Worm (Caenorhabditis elegans): ENCODE measurements around the gene H35N09.2.

Gene H35N09.2

DNA sequence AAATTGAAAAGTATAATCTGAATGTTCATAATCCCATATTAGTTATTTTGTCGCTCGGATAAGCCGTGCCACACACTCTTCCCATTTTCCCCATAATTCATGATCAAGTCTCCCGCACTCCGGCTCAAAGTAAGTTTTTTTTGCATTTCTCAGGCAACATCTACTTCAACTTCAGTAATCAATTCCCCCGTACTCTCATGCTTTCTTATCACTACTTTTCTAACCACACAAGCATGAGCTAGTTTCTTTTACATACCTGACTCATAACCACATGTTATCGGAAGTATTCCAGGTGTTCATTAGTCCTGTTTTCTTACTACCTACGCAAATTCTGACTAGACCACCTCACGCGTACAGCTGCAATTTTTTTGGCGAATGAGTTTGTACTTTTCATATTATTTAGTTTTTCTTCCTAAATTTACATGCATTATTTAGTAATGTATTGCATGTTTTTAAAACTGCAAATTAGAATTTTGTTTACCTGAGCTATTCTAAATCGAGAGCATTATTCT lies 38.3 kb downstream of the H35N09.2 start:
- no peak for TF ChIP-seq ZK546.5 (tag; optimal IDR thresholded peaks at IDR 0.05)
- no peak for TF ChIP-seq ceh-82 (tag; optimal IDR thresholded peaks at IDR 0.05)
- no peak for TF ChIP-seq mdl-1 (tag; optimal IDR thresholded peaks at IDR 0.05)
- TF ChIP-seq unc-62 (GFP tag; optimal IDR thresholded peaks at IDR 0.05): no peak
- no peak for TF ChIP-seq sea-2 (GFP tag; optimal IDR thresholded peaks at IDR 0.05)
- no peak for TF ChIP-seq nhr-11 (tag; optimal IDR thresholded peaks at IDR 0.05)
- no peak for TF ChIP-seq lin-15B (tag; optimal IDR thresholded peaks at IDR 0.05)
- no peak for TF ChIP-seq lsy-12 (tag; optimal IDR thresholded peaks at IDR 0.05)
- no peak for TF ChIP-seq ceh-16 (tag; optimal IDR thresholded peaks at IDR 0.05)
- no peak for TF ChIP-seq ztf-11 (tag; optimal IDR thresholded peaks at IDR 0.05)
- no peak for TF ChIP-seq fos-1 (tag; optimal IDR thresholded peaks at IDR 0.05)
- TF ChIP-seq pqm-1 (tag; optimal IDR thresholded peaks at IDR 0.05): no peak
- TF ChIP-seq ceh-28 (tag; optimal IDR thresholded peaks at IDR 0.05): no peak
- TF ChIP-seq ama-1 (optimal IDR thresholded peaks at IDR 0.05): no peak
- TF ChIP-seq nhr-67 (tag; optimal IDR thresholded peaks at IDR 0.05): no peak
- TF ChIP-seq nhr-77 (tag; optimal IDR thresholded peaks at IDR 0.05): no peak
- no peak for TF ChIP-seq tbx-2 (tag; optimal IDR thresholded peaks at IDR 0.05)
- no peak for TF ChIP-seq ztf-4 (tag; optimal IDR thresholded peaks at IDR 0.05)
- TF ChIP-seq nhr-12 (tag; optimal IDR thresholded peaks at IDR 0.05): no peak
- TF ChIP-seq daf-12 (tag; optimal IDR thresholded peaks at IDR 0.05): no peak

DNA sequence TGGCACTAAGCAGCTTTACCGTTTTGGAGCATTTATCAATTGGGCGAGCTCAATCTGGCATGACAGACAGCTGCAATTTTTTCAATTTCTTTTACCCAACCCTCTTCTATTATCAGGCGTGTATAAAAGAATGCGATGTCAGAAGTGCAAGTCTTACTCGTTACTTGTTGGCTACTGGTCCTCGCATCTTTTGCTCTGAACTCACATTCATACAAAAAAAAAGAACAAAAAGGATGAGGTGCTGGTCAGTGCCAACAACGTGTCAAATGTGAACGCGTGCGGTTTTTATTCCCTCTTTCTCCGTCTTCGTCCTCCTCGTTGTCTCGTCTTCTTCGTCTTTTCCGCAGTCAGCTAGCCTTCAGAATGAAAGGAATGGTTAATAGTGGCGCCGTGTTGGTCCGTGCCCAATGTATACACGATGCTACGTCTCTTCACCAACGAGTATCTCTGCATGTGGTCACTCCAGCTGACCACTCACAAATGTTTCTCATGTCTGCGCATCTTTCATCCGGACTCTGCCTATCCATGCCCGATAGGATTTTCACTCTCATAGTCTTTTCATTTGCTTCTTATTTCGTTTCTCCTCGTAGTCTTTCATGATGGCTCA lies 38.9 kb downstream of the H35N09.2 start:
- TF ChIP-seq nhr-77 (tag; optimal IDR thresholded peaks at IDR 0.05): no peak
- peak; percentile 84 for TF ChIP-seq nfya-1 (tag; optimal IDR thresholded peaks at IDR 0.05; ENCODE audit: insufficient read depth)
- TF ChIP-seq lin-39 (tag; optimal IDR thresholded peaks at IDR 0.05): peak; percentile 67
- TF ChIP-seq nhr-23 (tag; optimal IDR thresholded peaks at IDR 0.05): peak; percentile 2
- TF ChIP-seq hmg-11 (tag; optimal IDR thresholded peaks at IDR 0.05): peak; percentile 44
- no peak for TF ChIP-seq nhr-76 (tag; optimal IDR thresholded peaks at IDR 0.05)
- TF ChIP-seq nhr-12 (tag; optimal IDR thresholded peaks at IDR 0.05): no peak
- TF ChIP-seq sea-2 (GFP tag; optimal IDR thresholded peaks at IDR 0.05): peak; percentile 4

DNA sequence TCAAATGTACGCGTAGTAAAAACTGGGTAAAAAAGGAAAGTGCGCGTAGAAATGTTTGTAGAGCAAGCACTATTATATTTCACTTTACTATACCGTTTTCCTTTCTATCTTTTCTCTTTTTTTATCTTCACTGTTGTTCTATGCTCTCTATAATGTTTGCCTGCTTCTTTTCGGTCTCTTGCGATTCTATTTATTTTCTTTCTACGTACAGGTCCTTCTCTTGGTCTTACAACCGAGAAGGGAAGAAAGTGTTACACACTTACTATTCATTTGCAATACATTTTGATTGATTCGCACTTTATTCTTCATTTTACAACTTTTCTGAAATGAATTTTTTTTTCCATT lies 40.4 kb downstream of the H35N09.2 start:
- TF ChIP-seq nhr-77 (tag; optimal IDR thresholded peaks at IDR 0.05): no peak
- TF ChIP-seq nhr-76 (tag; optimal IDR thresholded peaks at IDR 0.05): no peak
- TF ChIP-seq elt-2 (tag; optimal IDR thresholded peaks at IDR 0.05): peak; percentile 23
- TF ChIP-seq nhr-12 (tag; optimal IDR thresholded peaks at IDR 0.05): no peak
- TF ChIP-seq pha-4 (tag; optimal IDR thresholded peaks at IDR 0.05): peak; percentile 89
- TF ChIP-seq nhr-11 (tag; optimal IDR thresholded peaks at IDR 0.05): no peak

DNA sequence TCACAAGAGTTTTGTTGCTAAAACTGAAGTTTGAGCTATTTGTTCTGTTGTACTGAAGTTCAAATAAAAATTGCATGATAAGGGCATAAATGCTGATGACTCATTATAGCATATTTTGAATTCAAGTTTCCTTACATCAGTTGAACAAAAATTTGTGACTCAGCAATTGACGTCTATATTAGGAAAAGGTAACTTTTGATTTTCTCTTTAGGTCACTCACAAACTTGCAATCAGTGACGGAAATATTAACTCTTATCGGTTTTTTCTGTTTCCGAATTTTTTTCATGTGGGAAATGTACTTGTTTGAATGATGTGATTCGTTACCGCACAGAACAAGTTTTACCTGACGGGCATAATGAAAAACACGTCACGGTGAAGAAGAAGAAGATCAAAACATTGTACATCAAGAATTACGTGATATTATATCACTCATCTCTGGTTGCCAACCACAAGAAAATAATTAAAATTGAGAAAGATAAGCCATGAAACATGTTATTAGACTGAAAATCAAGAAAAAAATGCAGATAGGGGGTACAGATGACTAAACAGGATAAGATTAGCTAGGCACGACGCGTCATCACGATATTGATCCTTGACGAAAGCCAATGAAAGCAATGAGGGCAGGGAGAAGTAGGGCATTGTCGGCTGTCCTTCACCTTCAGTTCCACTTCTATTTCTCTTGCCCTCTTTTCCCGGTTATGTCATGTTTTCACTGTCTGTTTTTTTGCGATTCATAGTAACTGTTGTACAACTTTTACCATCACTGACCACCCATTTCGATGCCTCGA lies 41.0 kb downstream of the H35N09.2 start:
- TF ChIP-seq mdl-1 (tag; optimal IDR thresholded peaks at IDR 0.05): no peak
- no peak for TF ChIP-seq fkh-2 (tag; optimal IDR thresholded peaks at IDR 0.05)
- TF ChIP-seq elt-2 (tag; optimal IDR thresholded peaks at IDR 0.05): peak; percentile 49
- no peak for TF ChIP-seq unc-39 (tag; optimal IDR thresholded peaks at IDR 0.05)
- TF ChIP-seq nhr-237 (tag; optimal IDR thresholded peaks at IDR 0.05): no peak
- TF ChIP-seq elt-1 (tag; optimal IDR thresholded peaks at IDR 0.05): peak; percentile 62
- TF ChIP-seq nhr-43 (tag; optimal IDR thresholded peaks at IDR 0.05; ENCODE audit: poor library complexity, severe bottlenecking): peak; percentile 4
- TF ChIP-seq nhr-28 (tag; optimal IDR thresholded peaks at IDR 0.05): no peak
- no peak for TF ChIP-seq snpc-4 (tag; optimal IDR thresholded peaks at IDR 0.05)
- no peak for TF ChIP-seq hmg-11 (tag; optimal IDR thresholded peaks at IDR 0.05)
- no peak for TF ChIP-seq lin-39 (tag; optimal IDR thresholded peaks at IDR 0.05)
- no peak for TF ChIP-seq ztf-11 (tag; optimal IDR thresholded peaks at IDR 0.05)
- peak; percentile 49 for TF ChIP-seq jun-1 (tag; optimal IDR thresholded peaks at IDR 0.05)
- peak in 1 of 3 experiments; percentile 66 for TF ChIP-seq elt-3 (tag; optimal IDR thresholded peaks at IDR 0.05)
- TF ChIP-seq pqm-1 (tag; optimal IDR thresholded peaks at IDR 0.05): peak; percentile 60

All from whole organism, L3 larva.